Worm (Caenorhabditis elegans): ENCODE data around the gene flh-1.

flh-1 gene

DNA sequence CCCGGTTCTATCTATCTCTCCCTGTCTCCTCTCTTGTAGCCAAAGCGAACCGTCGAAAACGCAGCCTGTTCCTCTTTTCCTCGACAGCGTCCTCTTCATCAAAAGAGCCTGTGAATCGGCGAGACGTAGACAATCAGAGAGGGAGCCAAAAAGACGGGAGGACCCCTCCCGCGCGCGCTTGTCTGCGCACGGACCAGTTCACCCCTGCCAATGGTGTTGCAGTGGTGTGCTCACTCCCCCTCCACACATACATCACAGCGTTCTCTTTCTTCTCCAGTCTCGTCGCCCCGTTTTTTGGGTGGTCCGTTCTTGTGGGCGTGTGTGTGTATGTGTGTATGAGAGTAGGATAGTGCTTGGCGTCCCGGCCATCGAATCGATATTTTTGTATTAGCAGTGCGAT is 4.8 kb upstream of the flh-1 start (continued):
- peak; percentile 68 for TF ChIP-seq tbx-2 (tag; optimal IDR thresholded peaks at IDR 0.05)
- no peak for TF ChIP-seq npax-4 (tag; optimal IDR thresholded peaks at IDR 0.05)
- TF ChIP-seq mec-3 (tag; optimal IDR thresholded peaks at IDR 0.05; ENCODE audit: borderline replicate concordance): no peak
- TF ChIP-seq lim-6 (tag; optimal IDR thresholded peaks at IDR 0.05): no peak
- no peak for TF ChIP-seq ceh-19 (GFP tag; optimal IDR thresholded peaks at IDR 0.05)
- no peak for TF ChIP-seq hlh-8 (tag; optimal IDR thresholded peaks at IDR 0.05)
- TF ChIP-seq nhr-11 (tag; optimal IDR thresholded peaks at IDR 0.05): no peak
- TF ChIP-seq ztf-16 (tag; optimal IDR thresholded peaks at IDR 0.05): no peak
- TF ChIP-seq elt-2 (tag; optimal IDR thresholded peaks at IDR 0.05): peak; percentile 34
- TF ChIP-seq lin-11 (tag; optimal IDR thresholded peaks at IDR 0.05): no peak
- TF ChIP-seq rnt-1 (tag; optimal IDR thresholded peaks at IDR 0.05): peak; percentile 1
- no peak for TF ChIP-seq hlh-13 (GFP tag; optimal IDR thresholded peaks at IDR 0.05)
- TF ChIP-seq elt-4 (tag; optimal IDR thresholded peaks at IDR 0.05): no peak
- no peak for TF ChIP-seq che-1 (tag; optimal IDR thresholded peaks at IDR 0.05)
- peak; percentile 20 for TF ChIP-seq ceh-9 (tag; optimal IDR thresholded peaks at IDR 0.05)
- TF ChIP-seq C08G9.2 (tag; optimal IDR thresholded peaks at IDR 0.05): peak; percentile 52
- no peak for TF ChIP-seq tbx-7 (tag; optimal IDR thresholded peaks at IDR 0.05)
- peak; percentile 19 for TF ChIP-seq ceh-2 (tag; optimal IDR thresholded peaks at IDR 0.05)
- no peak for TF ChIP-seq sox-4 (tag; optimal IDR thresholded peaks at IDR 0.05)
- TF ChIP-seq sdc-2 (tag; optimal IDR thresholded peaks at IDR 0.05): peak; percentile 65
- no peak for TF ChIP-seq pha-4 (tag; optimal IDR thresholded peaks at IDR 0.05)
- peak; percentile 59 for TF ChIP-seq eyg-1 (tag; optimal IDR thresholded peaks at IDR 0.05)
- TF ChIP-seq ceh-30 (tag; optimal IDR thresholded peaks at IDR 0.05): no peak
- TF ChIP-seq K02D7.2 (tag; optimal IDR thresholded peaks at IDR 0.05): no peak
- TF ChIP-seq ceh-45 (GFP tag; IDR thresholded peaks at IDR 0.05): no peak
- TF ChIP-seq ama-1 (optimal IDR thresholded peaks at IDR 0.05): no peak
- TF ChIP-seq C38D4.7 (GFP tag; optimal IDR thresholded peaks at IDR 0.05): no peak
- TF ChIP-seq unc-3 (GFP tag; conservative IDR thresholded peaks at IDR 0.05): no peak
- no peak for TF ChIP-seq unc-3 (tag; optimal IDR thresholded peaks at IDR 0.05)
- no peak for TF ChIP-seq gmeb-2 (tag; optimal IDR thresholded peaks at IDR 0.05)
- TF ChIP-seq ceh-48 (tag; optimal IDR thresholded peaks at IDR 0.05): no peak
- peak; percentile 51 for TF ChIP-seq nfya-1 (tag; optimal IDR thresholded peaks at IDR 0.05)
- no peak for TF ChIP-seq odd-2 (tag; optimal IDR thresholded peaks at IDR 0.05)
- TF ChIP-seq ceh-18 (tag; optimal IDR thresholded peaks at IDR 0.05): no peak
- no peak for TF ChIP-seq zip-5 (tag; optimal IDR thresholded peaks at IDR 0.05)
- TF ChIP-seq pros-1 (tag; optimal IDR thresholded peaks at IDR 0.05): no peak
- no peak for TF ChIP-seq pqm-1 (tag; optimal IDR thresholded peaks at IDR 0.05)
- TF ChIP-seq unc-86 (tag; optimal IDR thresholded peaks at IDR 0.05): no peak
- no peak for TF ChIP-seq ceh-22 (tag; optimal IDR thresholded peaks at IDR 0.05)
- TF ChIP-seq nhr-232 (tag; optimal IDR thresholded peaks at IDR 0.05): no peak
- no peak for TF ChIP-seq Y22D7AL.16 (tag; optimal IDR thresholded peaks at IDR 0.05)
- no peak for TF ChIP-seq F13H6.1 (tag; optimal IDR thresholded peaks at IDR 0.05)
- TF ChIP-seq ref-2 (tag; optimal IDR thresholded peaks at IDR 0.05): peak; percentile 40
- TF ChIP-seq fkh-6 (tag; optimal IDR thresholded peaks at IDR 0.05): no peak
- TF ChIP-seq fkh-10 (GFP tag; optimal IDR thresholded peaks at IDR 0.05): no peak
- no peak for TF ChIP-seq K09A11.1 (tag; optimal IDR thresholded peaks at IDR 0.05; ENCODE audit: insufficient read depth)
- no peak for TF ChIP-seq ceh-6 (GFP tag; optimal IDR thresholded peaks at IDR 0.05)
- TF ChIP-seq ttx-3 (tag; optimal IDR thresholded peaks at IDR 0.05): no peak
